Fruit fly (Drosophila melanogaster) whole organism, prepupa: ENCODE results near the gene Alg12.

ENCODE experiments used
- Blimp-1 ChIP-seq: fragments of 200-800 bp; sonication (Bioruptor generic); optimal IDR thresholded peaks from 3 replicates; lab custom pipeline; 2017; ENCODE audit warnings: missing biosample characterization, missing genetic modification characterization, mild to moderate bottlenecking, moderate library complexity, missing genetic modification reagents
- CG16779 ChIP-seq: fragments of 200-800 bp; sonication (Bioruptor generic); optimal IDR thresholded peaks from 3 replicates; lab custom pipeline; 2017; ENCODE audit warnings: missing biosample characterization, mild to moderate bottlenecking, missing genetic modification characterization
- CG6163 ChIP-seq: fragments of 200-800 bp; sonication (Bioruptor generic); IDR thresholded peaks from 3 replicates; pipeline ENCODE4 v1.3.6; 2022; ENCODE audit warnings: missing biosample characterization, missing genetic modification characterization
- CG6276 ChIP-seq: fragments of 200-800 bp; sonication (Bioruptor generic); optimal IDR thresholded peaks from 2 replicates; lab custom pipeline; 2017; ENCODE audit warnings: missing biosample characterization, mild to moderate bottlenecking, missing genetic modification characterization
- CG8119 ChIP-seq: fragments of 200-800 bp; sonication (Bioruptor generic); IDR thresholded peaks from 3 replicates; pipeline ENCODE4 v1.3.6; 2022; ENCODE audit warnings: missing biosample characterization, missing genetic modification characterization
- Ets96B ChIP-seq: fragments of 200-800 bp; optimal IDR thresholded peaks from 2 replicates; lab custom pipeline; 2019; ENCODE audit warnings: missing biosample characterization, mild to moderate bottlenecking, missing genetic modification characterization, moderate library complexity
- Hr4 ChIP-seq: fragments of 200-800 bp; sonication (Bioruptor generic); optimal IDR thresholded peaks from 3 replicates; lab custom pipeline; 2016; ENCODE audit warnings: missing biosample characterization, missing genetic modification characterization
- Smox ChIP-seq: fragments of 200-800 bp; sonication (Bioruptor generic); optimal IDR thresholded peaks from 3 replicates; lab custom pipeline; 2016; ENCODE audit warnings: missing biosample characterization, missing genetic modification characterization
- fd85E ChIP-seq: fragments of 200-800 bp; sonication (Bioruptor generic); optimal IDR thresholded peaks from 3 replicates; lab custom pipeline; 2016; ENCODE audit warnings: missing biosample characterization, missing genetic modification characterization
- lz ChIP-seq: fragments of 200-800 bp; sonication (Bioruptor generic); optimal IDR thresholded peaks from 3 replicates; lab custom pipeline; 2016; ENCODE audit warnings: missing biosample characterization, missing genetic modification characterization
- pdm3 ChIP-seq: fragments of 200-800 bp; sonication (Bioruptor generic); optimal IDR thresholded peaks from 3 replicates; lab custom pipeline; 2016; ENCODE audit warnings: missing biosample characterization, missing genetic modification characterization

DNA sequence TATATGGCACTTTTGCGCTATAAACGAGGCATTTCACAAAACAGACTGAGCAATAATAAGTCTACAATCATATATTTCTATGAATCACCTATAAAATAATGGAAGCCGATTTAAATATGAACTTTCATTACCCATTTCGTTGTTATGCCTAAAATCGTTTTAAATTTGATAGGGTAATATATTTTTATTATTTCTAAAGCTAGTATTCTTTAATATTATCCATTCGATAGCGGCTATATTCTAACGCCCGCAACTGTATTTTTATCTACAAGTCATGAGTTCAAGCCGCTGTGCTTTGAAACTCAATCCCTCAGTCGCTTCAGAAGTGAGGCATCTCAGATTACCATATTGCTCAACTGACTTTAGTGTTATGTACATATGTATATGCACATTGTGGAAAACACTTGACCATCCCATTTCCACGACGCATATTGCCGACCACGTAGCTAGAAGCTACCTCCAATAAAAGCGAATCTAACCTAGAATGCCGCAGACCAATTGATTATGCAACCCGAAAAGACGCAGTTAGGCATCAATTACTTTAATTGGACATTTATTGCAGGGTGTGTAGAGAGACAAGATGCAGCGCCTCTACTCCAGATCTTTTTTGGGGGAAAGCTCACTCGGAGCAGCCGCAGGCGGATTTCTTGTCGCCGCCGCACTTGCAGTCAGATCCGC lies 27.1 kb downstream of the Alg12 start:
- no peak for TF ChIP-seq fd85E (GFP tag; lab: Kevin White, UChicago)
- no peak for TF ChIP-seq lz
- no peak for TF ChIP-seq CG6276 (GFP tag; lab: Kevin White, UChicago)
- no peak; the same call in 2 of the 3 replicates for TF ChIP-seq CG8119 (GFP tag; lab: Robert Waterston, UW)
- no peak for TF ChIP-seq Smox (GFP tag; lab: Kevin White, UChicago)
- no peak for TF ChIP-seq CG6163 (GFP tag; lab: Robert Waterston, UW)
- TF ChIP-seq pdm3 (GFP tag; lab: Kevin White, UChicago): no peak
- TF ChIP-seq CG16779 (tag; lab: Kevin White, UChicago): no peak
- TF ChIP-seq Blimp-1 (GFP tag; lab: Kevin White, UChicago): no peak
- peak; percentile 0 for TF ChIP-seq Hr4 (GFP tag; lab: Kevin White, UChicago)
- TF ChIP-seq Ets96B (tag; lab: Kevin White, UChicago): peak; percentile 9
